Fruit fly (Drosophila melanogaster) whole organism, embryonic: ENCODE data around the gene CG33287.

Experiments
- CG10209 ChIP-seq: fragments of 200-800 bp; sonication (Bioruptor generic); optimal IDR thresholded peaks from 3 replicates; lab custom pipeline; 2017; ENCODE audit warnings: missing biosample characterization, mild to moderate bottlenecking, missing genetic modification characterization, missing genetic modification reagents
- CG10267 ChIP-seq: fragments of 200-800 bp; sonication (Bioruptor generic); optimal IDR thresholded peaks from 2 replicates; lab custom pipeline; 2018; ENCODE audit warnings: missing biosample characterization, mild to moderate bottlenecking, missing genetic modification characterization, moderate library complexity
- CG10462 ChIP-seq: fragments of 200-800 bp; sonication (Bioruptor generic); optimal IDR thresholded peaks from 2 replicates; lab custom pipeline; 2016; ENCODE audit warnings: missing biosample characterization, missing genetic modification characterization
- CG10959 ChIP-seq: fragments of 200-800 bp; sonication (Bioruptor generic); IDR thresholded peaks from 2 replicates; pipeline ENCODE4 v1.3.6; 2022; ENCODE audit warnings: missing biosample characterization, missing genetic modification characterization
- CG11504 ChIP-seq: fragments of 200-800 bp; sonication (Bioruptor generic); optimal IDR thresholded peaks from 3 replicates; lab custom pipeline; 2019; ENCODE audit warnings: missing biosample characterization, mild to moderate bottlenecking, missing genetic modification characterization, moderate library complexity
- CG12659 ChIP-seq: fragments of 200-800 bp; sonication (Bioruptor generic); optimal IDR thresholded peaks from 3 replicates; lab custom pipeline; 2017; ENCODE audit warnings: mild to moderate bottlenecking, missing biosample characterization, missing genetic modification reagents, missing genetic modification characterization
- CG13775 ChIP-seq: fragments of 200-800 bp; sonication (Bioruptor generic); optimal IDR thresholded peaks from 3 replicates; lab custom pipeline; 2017; ENCODE audit warnings: missing biosample characterization, mild to moderate bottlenecking, missing genetic modification characterization
- CG2120 ChIP-seq: fragments of 200-800 bp; sonication (Bioruptor generic); optimal IDR thresholded peaks from 3 replicates; lab custom pipeline; 2016; ENCODE audit warnings: missing biosample characterization, missing genetic modification characterization
- CG30431 ChIP-seq: fragments of 200-800 bp; sonication (Bioruptor generic); optimal IDR thresholded peaks from 2 replicates; lab custom pipeline; 2017; ENCODE audit warnings: missing biosample characterization, missing genetic modification characterization
- CG3726 ChIP-seq: fragments of 200-800 bp; sonication (Bioruptor generic); IDR thresholded peaks from 3 replicates; pipeline ENCODE4, ENCODE4 v1.3.6; 2022; ENCODE audit warnings: missing biosample characterization, missing genetic modification characterization
- CG3995 ChIP-seq: fragments of 200-800 bp; sonication (Bioruptor generic); optimal IDR thresholded peaks from 3 replicates; lab custom pipeline; 2016; ENCODE audit warnings: missing biosample characterization, missing genetic modification characterization
- CG4617 ChIP-seq: fragments of 200-800 bp; sonication (Bioruptor generic); optimal IDR thresholded peaks from 3 replicates; lab custom pipeline; 2016; ENCODE audit warnings: missing biosample characterization, missing genetic modification characterization, borderline replicate concordance
- CG7786 ChIP-seq: fragments of 200-800 bp; sonication (Bioruptor generic); optimal IDR thresholded peaks from 2 replicates; lab custom pipeline; 2016; ENCODE audit warnings: missing biosample characterization, missing genetic modification characterization
- CG8478 ChIP-seq: fragments of >200 bp; optimal IDR thresholded peaks from 2 replicates; lab custom pipeline; 2018
- CG9817 ChIP-seq: fragments of 200-800 bp; sonication (Bioruptor generic); optimal IDR thresholded peaks from 2 replicates; lab custom pipeline; 2018; ENCODE audit warnings: missing biosample characterization, mild to moderate bottlenecking, missing genetic modification characterization, moderate library complexity
- CG9876 ChIP-seq: fragments of 200-800 bp; sonication (Bioruptor generic); optimal IDR thresholded peaks from 2 replicates; lab custom pipeline; 2016; ENCODE audit warnings: missing biosample characterization, missing genetic modification characterization
- Chrac-16 ChIP-seq: fragments of 200-800 bp; sonication (Bioruptor generic); optimal IDR thresholded peaks from 3 replicates; lab custom pipeline; 2016; ENCODE audit warnings: missing biosample characterization, missing genetic modification characterization
- CrebB ChIP-seq: fragments of 200-800 bp; sonication (Bioruptor generic); optimal IDR thresholded peaks from 3 replicates; lab custom pipeline; 2018; ENCODE audit warnings: missing biosample characterization, mild to moderate bottlenecking, missing genetic modification characterization
- D19A ChIP-seq: fragments of 200-800 bp; optimal IDR thresholded peaks from 3 replicates; lab custom pipeline; 2019; ENCODE audit warnings: missing biosample characterization, mild to moderate bottlenecking, missing genetic modification characterization, moderate library complexity
- Deaf1 ChIP-seq: fragments of 200-800 bp; optimal IDR thresholded peaks from 3 replicates; lab custom pipeline; 2019; ENCODE audit warnings: missing biosample characterization, mild to moderate bottlenecking, missing genetic modification characterization, moderate library complexity
- Fer2 ChIP-seq: fragments of 200-800 bp; sonication (Bioruptor generic); optimal IDR thresholded peaks from 2 replicates; lab custom pipeline; 2018; ENCODE audit warnings: missing biosample characterization, mild to moderate bottlenecking, missing genetic modification characterization, moderate library complexity
- HLH3B ChIP-seq: fragments of 200-800 bp; sonication (Bioruptor generic); IDR thresholded peaks from 2 replicates; pipeline ENCODE4 v1.3.6; 2022; ENCODE audit warnings: missing biosample characterization, missing genetic modification characterization
- Lhr ChIP-seq: fragments of 200-800 bp; sonication (Bioruptor generic); optimal IDR thresholded peaks from 3 replicates; lab custom pipeline; 2017; ENCODE audit warnings: mild to moderate bottlenecking, missing biosample characterization, missing genetic modification reagents, missing genetic modification characterization
- MBD-R2 ChIP-seq: fragments of 200-800 bp; sonication (Bioruptor generic); IDR thresholded peaks from 2 replicates; pipeline ENCODE4 v1.3.6; 2022; ENCODE audit warnings: missing biosample characterization, missing genetic modification characterization
- Meics ChIP-seq: fragments of 200-800 bp; sonication (Bioruptor generic); optimal IDR thresholded peaks from 2 replicates; lab custom pipeline; 2017; ENCODE audit warnings: missing biosample characterization, mild to moderate bottlenecking, missing genetic modification characterization
- NC2β ChIP-seq: fragments of 200-800 bp; sonication (Bioruptor generic); optimal IDR thresholded peaks from 2 replicates; lab custom pipeline; 2016; ENCODE audit warnings: missing biosample characterization, missing genetic modification characterization
- Pdp1 ChIP-seq, 2 experiments: fragments of 200-800 bp; sonication (Bioruptor generic); optimal IDR thresholded peaks; 3 replicates each; lab custom pipeline; 2016; ENCODE audit warnings: missing biosample characterization in 2 of 2, missing genetic modification characterization in 2 of 2, mild to moderate bottlenecking in 1 of 2, moderate library complexity in 1 of 2
- Scr ChIP-seq: fragments of 200-800 bp; sonication (Bioruptor generic); IDR thresholded peaks from 2 replicates; pipeline ENCODE4 v1.3.6; 2022; ENCODE audit warnings: missing biosample characterization, missing genetic modification characterization; ENCODE audit not compliant: partially characterized antibody
- Stat92E ChIP-seq, 3 experiments: fragments of >200 bp in 2 of 3; fragments of 200-800 bp in 1 of 3; sonication (Bioruptor generic) in 1 of 3; optimal IDR thresholded peaks; 2 replicates each; lab custom pipeline; 2017 to 2019; ENCODE audit warnings: missing biosample characterization in 3 of 3, missing genetic modification characterization in 3 of 3, mild to moderate bottlenecking in 1 of 3, moderate library complexity in 1 of 3
- Trl ChIP-seq, 3 experiments: fragments of >200 bp in 2 of 3; fragments of 200-800 bp in 1 of 3; sonication (Bioruptor generic) in 1 of 3; optimal IDR thresholded peaks; 2 replicates in 1 of 3; 3 replicates in 2 of 3; lab custom pipeline; 2016 to 2017; ENCODE audit warnings: missing biosample characterization in 1 of 3, missing genetic modification characterization in 1 of 3
- cg ChIP-seq: fragments of 200-800 bp; sonication (Bioruptor generic); optimal IDR thresholded peaks from 3 replicates; lab custom pipeline; 2019; ENCODE audit warnings: missing biosample characterization, mild to moderate bottlenecking, missing genetic modification characterization, moderate library complexity
- chinmo ChIP-seq: fragments of 200-800 bp; sonication (Bioruptor generic); IDR thresholded peaks from 4 replicates; pipeline ENCODE4 v1.3.6; 2022; ENCODE audit warnings: missing biosample characterization, missing genetic modification characterization; ENCODE audit not compliant: partially characterized antibody
- chn ChIP-seq: fragments of 200-800 bp; sonication (Bioruptor generic); optimal IDR thresholded peaks from 2 replicates; lab custom pipeline; 2016; ENCODE audit warnings: missing biosample characterization, missing genetic modification characterization
- crol ChIP-seq: fragments of 200-800 bp; sonication (Bioruptor generic); IDR thresholded peaks from 2 replicates; pipeline ENCODE4 v1.3.6; 2022; ENCODE audit warnings: missing biosample characterization, missing genetic modification characterization
- cwo ChIP-seq: fragments of 200-800 bp; sonication (Bioruptor generic); optimal IDR thresholded peaks from 3 replicates; lab custom pipeline; 2017; ENCODE audit warnings: missing biosample characterization, missing genetic modification characterization, mild to moderate bottlenecking, moderate library complexity, missing genetic modification reagents
- ftz-f1 ChIP-seq: fragments of 200-800 bp; sonication (Bioruptor generic); optimal IDR thresholded peaks from 2 replicates; lab custom pipeline; 2016; ENCODE audit warnings: missing biosample characterization, missing genetic modification characterization
- hbn ChIP-seq: fragments of 200-800 bp; sonication (Bioruptor generic); IDR thresholded peaks from 2 replicates; pipeline ENCODE4 v1.3.6; 2022; ENCODE audit warnings: missing biosample characterization, missing genetic modification characterization; ENCODE audit not compliant: partially characterized antibody
- kah ChIP-seq: fragments of 200-800 bp; sonication (Bioruptor generic); optimal IDR thresholded peaks from 2 replicates; lab custom pipeline; 2018; ENCODE audit warnings: missing biosample characterization, mild to moderate bottlenecking, missing genetic modification characterization
- kni ChIP-seq: fragments of 200-800 bp; sonication (Bioruptor generic); optimal IDR thresholded peaks from 3 replicates; lab custom pipeline; 2017; ENCODE audit warnings: mild to moderate bottlenecking, missing biosample characterization, missing genetic modification reagents, missing genetic modification characterization
- lmd ChIP-seq: fragments of 200-800 bp; sonication (Bioruptor generic); IDR thresholded peaks from 2 replicates; pipeline ENCODE4 v1.3.6; 2022; ENCODE audit warnings: missing biosample characterization, missing genetic modification characterization
- lola ChIP-seq, 3 experiments: fragments of >200 bp in 2 of 3; fragments of 200-800 bp in 1 of 3; sonication (Bioruptor generic) in 1 of 3; optimal IDR thresholded peaks; 2 replicates each; lab custom pipeline; 2017 to 2019; ENCODE audit warnings: missing biosample characterization in 3 of 3, missing genetic modification characterization in 3 of 3, mild to moderate bottlenecking in 1 of 3, moderate library complexity in 1 of 3
- luna ChIP-seq: fragments of 200-800 bp; sonication (Bioruptor generic); optimal IDR thresholded peaks from 2 replicates; lab custom pipeline; 2016; ENCODE audit warnings: missing biosample characterization, missing genetic modification characterization
- org-1 ChIP-seq: fragments of 200-800 bp; sonication (Bioruptor generic); optimal IDR thresholded peaks from 2 replicates; lab custom pipeline; 2017; ENCODE audit warnings: missing biosample characterization, missing genetic modification characterization
- pnt ChIP-seq: fragments of 200-800 bp; sonication (Bioruptor generic); optimal IDR thresholded peaks from 3 replicates; lab custom pipeline; 2016; ENCODE audit warnings: missing biosample characterization, missing genetic modification characterization
- scrt ChIP-seq: fragments of 200-800 bp; sonication (Bioruptor generic); optimal IDR thresholded peaks from 2 replicates; lab custom pipeline; 2018; ENCODE audit warnings: missing biosample characterization, mild to moderate bottlenecking, missing genetic modification characterization, moderate library complexity
- zf30C ChIP-seq: fragments of 200-800 bp; sonication (Bioruptor generic); optimal IDR thresholded peaks from 3 replicates; lab custom pipeline; 2018; ENCODE audit warnings: missing biosample characterization, mild to moderate bottlenecking, missing genetic modification characterization

The CG33287 gene

DNA sequence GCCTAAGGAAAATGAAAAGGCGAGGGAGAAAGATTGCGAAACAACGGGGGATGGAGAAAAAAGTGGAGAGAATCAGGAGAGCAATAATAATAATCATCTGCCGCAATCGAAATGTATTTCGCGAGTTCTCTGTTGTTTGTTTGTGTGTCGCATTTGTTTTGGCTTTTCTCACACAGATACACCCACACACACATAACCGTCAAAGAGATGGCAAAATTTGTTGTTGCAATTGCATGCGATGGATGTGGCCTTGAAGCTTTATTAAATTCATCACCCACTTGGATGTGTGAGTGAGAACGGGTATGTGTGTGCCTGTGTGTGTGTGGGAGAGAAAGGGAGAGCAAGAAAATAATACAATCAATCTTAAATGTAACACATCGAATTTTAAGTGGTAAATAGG is 41.2 kb upstream of the CG33287 start:
- TF ChIP-seq CG10209 (GFP tag; lab: Kevin White, UChicago) (no peak), chinmo (GFP tag; lab: Robert Waterston, UW) (0 out of 4 replicates have a peak, but pooled peaks have one; percentile 42), ftz-f1 (GFP tag; lab: Kevin White, UChicago) (peak; percentile 52), Trl (optimal IDR thresholded peaks at IDR 0.05; lab: Kevin White, UChicago) (peak in 1 of 2 experiments; percentile 16), Trl (GFP tag; optimal IDR thresholded peaks at IDR 0.05; lab: Kevin White, UChicago) (no peak), CG10959 (GFP tag; lab: Robert Waterston, UW) (no peak), Fer2 (tag; lab: Kevin White, UChicago) (no peak), cg (GFP tag; lab: Kevin White, UChicago) (peak; percentile 68)
- TF ChIP-seq, all 482 proteins: peak for 4

DNA sequence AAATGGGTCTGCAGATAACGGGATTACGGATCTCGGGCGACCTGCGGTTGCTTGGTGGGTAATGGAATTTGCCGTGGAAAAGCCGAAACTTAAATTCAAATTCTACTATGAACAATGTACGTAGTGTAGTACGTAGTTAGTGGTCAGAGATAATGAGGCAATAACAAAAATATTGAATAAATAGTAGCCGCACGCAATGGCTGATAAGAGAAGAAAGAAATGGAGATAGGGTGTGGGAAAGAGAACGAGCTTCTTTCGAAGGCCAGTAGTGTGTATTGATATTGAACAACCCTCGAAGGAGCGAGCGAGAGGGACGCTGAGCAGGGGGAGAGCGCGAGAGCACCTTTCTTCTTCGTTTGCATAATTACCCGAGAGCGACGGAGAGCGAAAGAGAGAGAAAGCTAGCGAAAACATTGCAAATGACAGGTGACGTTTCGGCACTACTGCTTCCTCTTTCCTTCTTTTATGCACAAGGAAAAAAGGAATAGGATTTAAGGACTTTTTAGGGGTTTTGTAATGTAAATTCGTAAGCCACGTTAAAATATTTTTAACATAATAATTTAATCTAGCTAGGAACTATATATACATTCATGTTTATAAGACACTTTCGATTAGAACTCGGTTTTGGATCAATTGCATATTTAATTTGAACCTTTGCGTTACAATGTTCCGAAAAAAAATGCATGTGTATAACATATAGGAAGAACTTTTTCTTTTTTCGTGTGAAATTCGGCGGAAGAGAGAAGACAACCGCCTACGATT is 40.6 kb upstream of the CG33287 start:
- no peak for TF ChIP-seq CG9817
- TF ChIP-seq CG12659 = peak; percentile 18
- TF ChIP-seq lmd = peak; percentile 33; the same call in 1 of the 2 replicates
- no peak for TF ChIP-seq kah (GFP tag; lab: Kevin White, UChicago)
- no peak for TF ChIP-seq CG9876 (GFP tag; lab: Kevin White, UChicago)
- TF ChIP-seq Deaf1 = peak; percentile 32
- TF ChIP-seq D19A = no peak
- no peak for TF ChIP-seq CG7786
- TF ChIP-seq NC2β (GFP tag; lab: Kevin White, UChicago) = no peak
- no peak for TF ChIP-seq CG3995
- no peak for TF ChIP-seq Scr (GFP tag; lab: Robert Waterston, UW)
- no peak for TF ChIP-seq CG30431 (GFP tag; lab: Kevin White, UChicago)
- TF ChIP-seq Stat92E (GFP tag; optimal IDR thresholded peaks at IDR 0.05; lab: Kevin White, UChicago) = no peak
- TF ChIP-seq Chrac-16 (GFP tag; lab: Kevin White, UChicago) = no peak
- TF ChIP-seq CG4617 = no peak
- no peak for TF ChIP-seq zf30C (GFP tag; lab: Kevin White, UChicago)
- peak; percentile 31 for TF ChIP-seq kni (GFP tag; lab: Kevin White, UChicago)
- TF ChIP-seq luna (GFP tag; lab: Kevin White, UChicago) = no peak
- TF ChIP-seq CrebB (tag; lab: Kevin White, UChicago) = no peak
- peak; percentile 64 for TF ChIP-seq Meics (GFP tag; lab: Kevin White, UChicago)
- TF ChIP-seq hbn (GFP tag; lab: Robert Waterston, UW) = no peak
- TF ChIP-seq MBD-R2 (GFP tag; lab: Robert Waterston, UW) = no peak
- TF ChIP-seq CG10267 (tag; lab: Kevin White, UChicago) = no peak
- TF ChIP-seq CG11504 (tag; lab: Kevin White, UChicago) = peak; percentile 53
- peak; percentile 16 for TF ChIP-seq CG8478 (lab: Kevin White, UChicago)
- TF ChIP-seq Pdp1 (GFP tag; optimal IDR thresholded peaks at IDR 0.05; lab: Kevin White, UChicago) = peak in 1 of 2 experiments; percentile 91
- TF ChIP-seq CG10462 = no peak
- peak; percentile 19 for TF ChIP-seq CG13775 (GFP tag; lab: Kevin White, UChicago)
- peak; percentile 14 for TF ChIP-seq chn
- peak; percentile 45 for TF ChIP-seq scrt (GFP tag; lab: Kevin White, UChicago)
- TF ChIP-seq CG3726 = no peak
- no peak for TF ChIP-seq org-1
- TF ChIP-seq crol = peak; percentile 69; the same call in 1 of the 2 replicates
- TF ChIP-seq Lhr = no peak
- no peak for TF ChIP-seq pnt
- TF ChIP-seq CG2120 (GFP tag; lab: Kevin White, UChicago) = peak; percentile 71
- TF ChIP-seq lola (GFP tag; optimal IDR thresholded peaks at IDR 0.05; lab: Kevin White, UChicago) = no peak
- TF ChIP-seq HLH3B (GFP tag; lab: Robert Waterston, UW) = no peak
- no peak for TF ChIP-seq cwo
